Worm (Caenorhabditis elegans) whole organism, young adult: ENCODE data around the gene C50F4.16.

Experiments
- C06A6.2 ChIP-seq: fragments of 200-800 bp; sonication (Bioruptor generic); conservative IDR thresholded peaks from 2 replicates; pipeline ENCODE4 v1.3.6; 2022; ENCODE audit warnings: missing genetic modification characterization, missing compliant biosample characterization
- F23B12.7 ChIP-seq: sonication (generic microtip); optimal IDR thresholded peaks from 2 replicates; lab custom pipeline; 2017; ENCODE audit warnings: missing genetic modification characterization, mild to moderate bottlenecking, missing compliant biosample characterization, antibody characterized with exemption, moderate library complexity; ENCODE audit not compliant: insufficient read depth
- F37B4.10 ChIP-seq: fragments of 200-800 bp; sonication (Bioruptor generic); IDR thresholded peaks from 2 replicates; pipeline ENCODE4 v1.3.6; 2022; ENCODE audit warnings: missing genetic modification characterization, missing compliant biosample characterization
- F39B2.1 ChIP-seq: fragments of 200-800 bp; sonication (Bioruptor generic); IDR thresholded peaks from 2 replicates; pipeline ENCODE4 v1.3.6; 2022; ENCODE audit warnings: missing genetic modification reagents, missing genetic modification characterization, missing compliant biosample characterization
- F57C9.4 ChIP-seq: sonication (generic microtip); optimal IDR thresholded peaks from 2 replicates; lab custom pipeline; 2017; ENCODE audit warnings: mild to moderate bottlenecking, missing genetic modification characterization, missing compliant biosample characterization
- K12H6.12 ChIP-seq: fragments of 200-800 bp; sonication (Bioruptor generic); optimal IDR thresholded peaks from 2 replicates; lab custom pipeline; 2018; ENCODE audit warnings: mild to moderate bottlenecking, missing genetic modification characterization, missing compliant biosample characterization
- Y79H2A.3 ChIP-seq: fragments of 200-800 bp; sonication (Bioruptor generic); conservative IDR thresholded peaks from 2 replicates; pipeline ENCODE4 v1.3.6; 2022; ENCODE audit warnings: missing genetic modification reagents, missing genetic modification characterization, missing compliant biosample characterization
- bed-2 ChIP-seq: fragments of 200-800 bp; sonication (Bioruptor generic); IDR thresholded peaks from 2 replicates; pipeline ENCODE4 v1.3.6; 2022; ENCODE audit warnings: missing genetic modification reagents, missing genetic modification characterization, missing compliant biosample characterization
- cebp-1 ChIP-seq, 2 experiments: fragments of 200-800 bp in 1 of 2; sonication (Bioruptor generic) in 1 of 2; sonication (generic microtip) in 1 of 2; IDR thresholded peaks in 1 of 2; optimal IDR thresholded peaks in 1 of 2; 2 replicates each; pipeline versions ENCODE4 v1.3.6 to Lab custom; 2017 to 2022; ENCODE audit warnings: missing compliant biosample characterization in 2 of 2, missing genetic modification characterization in 2 of 2, mild to moderate bottlenecking in 1 of 2, missing genetic modification reagents in 1 of 2, moderate library complexity in 1 of 2
- cebp-2 ChIP-seq: fragments of 200-800 bp; sonication (Bioruptor generic); IDR thresholded peaks from 2 replicates; pipeline ENCODE4 v1.3.6; 2022; ENCODE audit warnings: missing genetic modification characterization, missing compliant biosample characterization
- ceh-40 ChIP-seq: fragments of 200-800 bp; sonication (Bioruptor generic); IDR thresholded peaks from 2 replicates; pipeline ENCODE4 v1.3.6; 2022; ENCODE audit warnings: missing genetic modification characterization, missing compliant biosample characterization
- ceh-91 ChIP-seq: fragments of 200-800 bp; sonication (Bioruptor generic); IDR thresholded peaks from 2 replicates; pipeline ENCODE4 v1.3.6; 2022; ENCODE audit warnings: missing genetic modification reagents, missing genetic modification characterization, missing compliant biosample characterization
- die-1 ChIP-seq: sonication (generic microtip); optimal IDR thresholded peaks from 2 replicates; lab custom pipeline; 2016; ENCODE audit warnings: missing genotype, mild to moderate bottlenecking, missing genetic modification characterization, missing compliant biosample characterization
- efl-1 ChIP-seq: fragments of 150-350 bp; optimal IDR thresholded peaks from 2 replicates; lab custom pipeline; 2014; ENCODE audit warnings: missing biosample characterization, missing genetic modification reagents, missing genetic modification characterization
- egl-18 ChIP-seq: fragments of 200-800 bp; sonication (Bioruptor generic); IDR thresholded peaks from 2 replicates; pipeline ENCODE4 v1.3.6; 2022; ENCODE audit warnings: missing genetic modification reagents, missing genetic modification characterization, missing compliant biosample characterization
- ekl-4 ChIP-seq: fragments of 200-800 bp; sonication (Bioruptor generic); IDR thresholded peaks from 2 replicates; pipeline ENCODE4 v1.3.6; 2022; ENCODE audit warnings: missing genetic modification reagents, missing genetic modification characterization, missing compliant biosample characterization
- ets-4 ChIP-seq: fragments of 200-800 bp; sonication (Bioruptor generic); optimal IDR thresholded peaks from 2 replicates; lab custom pipeline; 2018; ENCODE audit warnings: mild to moderate bottlenecking, missing genetic modification characterization, missing compliant biosample characterization
- gei-17 ChIP-seq: fragments of 200-800 bp; sonication (Bioruptor generic); optimal IDR thresholded peaks from 2 replicates; lab custom pipeline; 2018; ENCODE audit warnings: mild to moderate bottlenecking, missing genetic modification characterization, missing compliant biosample characterization
- hlh-26 ChIP-seq: fragments of 200-800 bp; sonication (Bioruptor generic); conservative IDR thresholded peaks from 2 replicates; pipeline ENCODE4 v1.3.6; 2022; ENCODE audit warnings: missing genetic modification reagents, missing genetic modification characterization, missing compliant biosample characterization
- hsf-1 ChIP-seq: fragments of 200-800 bp; sonication (Bioruptor generic); IDR thresholded peaks from 2 replicates; pipeline ENCODE4 v1.3.6; 2022; ENCODE audit warnings: missing genetic modification reagents, missing genetic modification characterization, missing compliant biosample characterization
- let-607 ChIP-seq, 2 experiments: fragments of 200-800 bp in 1 of 2; sonication (Bioruptor generic) in 1 of 2; sonication (generic microtip) in 1 of 2; optimal IDR thresholded peaks; 2 replicates each; lab custom pipeline; 2016 to 2018; ENCODE audit warnings: mild to moderate bottlenecking in 2 of 2, missing compliant biosample characterization in 2 of 2, missing genetic modification characterization in 2 of 2, moderate library complexity in 2 of 2, missing genotype in 1 of 2
- mcd-1 ChIP-seq: fragments of 200-800 bp; sonication (Bioruptor generic); IDR thresholded peaks from 2 replicates; pipeline ENCODE4 v1.3.6; 2022; ENCODE audit warnings: missing genetic modification reagents, missing genetic modification characterization, missing compliant biosample characterization
- mxl-1 ChIP-seq: sonication (generic microtip); optimal IDR thresholded peaks from 2 replicates; lab custom pipeline; 2016; ENCODE audit warnings: missing genetic modification characterization, missing compliant biosample characterization
- nfya-2 ChIP-seq: fragments of 200-800 bp; sonication (Bioruptor generic); IDR thresholded peaks from 2 replicates; pipeline ENCODE4 v1.3.6; 2022; ENCODE audit warnings: missing genetic modification reagents, missing genetic modification characterization, missing compliant biosample characterization
- nfyb-1 ChIP-seq: fragments of 200-800 bp; sonication (Bioruptor generic); IDR thresholded peaks from 2 replicates; pipeline ENCODE4 v1.3.6; 2022; ENCODE audit warnings: missing genetic modification reagents, missing genetic modification characterization, missing compliant biosample characterization
- nhr-80 ChIP-seq: sonication (generic microtip); optimal IDR thresholded peaks from 2 replicates; lab custom pipeline; 2016; ENCODE audit warnings: missing genetic modification characterization, missing compliant biosample characterization
- snpc-1.3 ChIP-seq: sonication (generic microtip); optimal IDR thresholded peaks from 2 replicates; lab custom pipeline; 2017; ENCODE audit warnings: missing genetic modification characterization, mild to moderate bottlenecking, missing compliant biosample characterization, antibody characterized with exemption, moderate library complexity, missing genotype, missing genetic modification reagents; ENCODE audit not compliant: insufficient read depth
- snpc-3.4 ChIP-seq: sonication (generic microtip); optimal IDR thresholded peaks from 2 replicates; lab custom pipeline; 2017; ENCODE audit warnings: missing genetic modification characterization, mild to moderate bottlenecking, missing compliant biosample characterization, antibody characterized with exemption, moderate library complexity, missing genotype, missing genetic modification reagents
- tbx-9 ChIP-seq: sonication (generic microtip); optimal IDR thresholded peaks from 2 replicates; lab custom pipeline; 2016; ENCODE audit warnings: borderline replicate concordance, missing genetic modification characterization, inconsistent platforms, missing compliant biosample characterization
- zfh-2 ChIP-seq: fragments of 200-800 bp; sonication (Bioruptor generic); conservative IDR thresholded peaks from 2 replicates; pipeline ENCODE4 v1.3.6; 2022; ENCODE audit warnings: missing genetic modification reagents, missing genetic modification characterization, missing compliant biosample characterization
- ztf-25 ChIP-seq: fragments of 200-800 bp; sonication (Bioruptor generic); IDR thresholded peaks from 2 replicates; pipeline ENCODE4 v1.3.6; 2022; ENCODE audit warnings: missing genetic modification reagents, missing genetic modification characterization, missing compliant biosample characterization
- ztf-3 ChIP-seq: fragments of 200-800 bp; sonication (Bioruptor generic); optimal IDR thresholded peaks from 2 replicates; lab custom pipeline; 2018; ENCODE audit warnings: mild to moderate bottlenecking, missing genetic modification characterization, missing compliant biosample characterization

Gene C50F4.16

DNA sequence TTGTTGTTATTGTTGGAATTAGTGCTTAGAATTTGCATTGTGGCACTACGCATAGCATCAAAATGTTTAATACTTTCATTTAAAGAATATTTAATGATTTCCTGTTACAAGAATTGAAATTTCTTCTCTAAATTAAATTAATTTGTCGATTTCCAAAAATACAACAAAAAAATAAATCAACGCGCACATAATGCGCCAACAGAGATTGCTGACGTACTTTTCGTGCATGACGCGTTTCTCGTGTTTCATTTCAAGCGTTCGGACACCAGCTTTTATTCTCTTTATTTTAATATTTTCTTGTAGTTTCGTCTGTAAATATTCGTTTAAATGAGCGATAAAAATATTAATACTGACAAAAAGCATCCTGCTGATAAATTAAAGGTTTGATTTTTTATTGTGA, 27.8 kb downstream of the C50F4.16 start, which contains the start of gene eif-2Bdelta (continued):
- no peak for TF ChIP-seq nfyb-1 (GFP tag; lab: Robert Waterston, UW)
- no peak for TF ChIP-seq egl-18
- TF ChIP-seq mcd-1 (GFP tag; lab: Robert Waterston, UW), result peak; percentile 60
- TF ChIP-seq zfh-2 (GFP tag; lab: Robert Waterston, UW), result no peak
- TF ChIP-seq snpc-3.4 (tag; lab: Kevin White, UChicago), result no peak

ce11 chrV:9509597-9509996, 31.8 kb downstream of the C50F4.16 start:
- TF ChIP-seq Y79H2A.3, result no peak
- TF ChIP-seq K12H6.12, result no peak
- TF ChIP-seq mxl-1 (tag; lab: Kevin White, UChicago), result no peak
- TF ChIP-seq bed-2 (GFP tag; lab: Robert Waterston, UW), result no peak
- TF ChIP-seq F37B4.10 (GFP tag; lab: Robert Waterston, UW), result no peak
- no peak for TF ChIP-seq ztf-25 (GFP tag; lab: Robert Waterston, UW)
- TF ChIP-seq C06A6.2 (GFP tag; lab: Robert Waterston, UW), result no peak
- no peak for TF ChIP-seq ceh-91
- no peak for TF ChIP-seq efl-1 (GFP tag; lab: Kevin White, UChicago)
- TF ChIP-seq F57C9.4 (tag; lab: Kevin White, UChicago), result no peak
- TF ChIP-seq gei-17 (GFP tag; lab: Kevin White, UChicago), result no peak
- no peak for TF ChIP-seq hsf-1 (GFP tag; lab: Robert Waterston, UW)
- no peak for TF ChIP-seq cebp-1 (GFP tag; IDR thresholded peaks at IDR 0.05; lab: Robert Waterston, UW)
- TF ChIP-seq cebp-1 (tag; optimal IDR thresholded peaks at IDR 0.05; lab: Kevin White, UChicago), result no peak
- no peak for TF ChIP-seq cebp-2

- peak; percentile 14 for TF ChIP-seq nhr-80 (tag; lab: Kevin White, UChicago)
- no peak for TF ChIP-seq cebp-1 (GFP tag; IDR thresholded peaks at IDR 0.05; lab: Robert Waterston, UW)
- TF ChIP-seq cebp-1 (tag; optimal IDR thresholded peaks at IDR 0.05; lab: Kevin White, UChicago), result no peak
- TF ChIP-seq, all 124 proteins: peak for 1
Measured at ce11 chrV:9507742-9508141, 33.7 kb downstream of the C50F4.16 start, which contains the start of gene acs-14. Gene acs-14, plus strand, starts transcription at chrV:9508132.

- TF ChIP-seq F39B2.1 (GFP tag; lab: Robert Waterston, UW) (no peak), ztf-3 (no peak), ekl-4 (GFP tag; lab: Robert Waterston, UW) (no peak), ceh-40 (GFP tag; lab: Robert Waterston, UW) (no peak), ets-4 (GFP tag; lab: Kevin White, UChicago) (no peak), hlh-26 (GFP tag; lab: Robert Waterston, UW) (no peak), let-607 (tag; optimal IDR thresholded peaks at IDR 0.05; lab: Kevin White, UChicago) (peak; percentile 40 to 83), F57C9.4 (tag; lab: Kevin White, UChicago) (no peak), snpc-1.3 (tag; lab: Kevin White, UChicago) (no peak), nhr-80 (tag; lab: Kevin White, UChicago) (peak; percentile 73), tbx-9 (tag; lab: Kevin White, UChicago) (no peak), F23B12.7 (tag; lab: Kevin White, UChicago) (no peak), nfya-2 (GFP tag; lab: Robert Waterston, UW) (no peak), die-1 (tag; lab: Kevin White, UChicago) (no peak)
Measured at ce11 chrV:9506931-9507330, 34.5 kb downstream of the C50F4.16 start.
